Fruit fly (Drosophila melanogaster): ENCODE results near the gene CG34456.

The CG34456 gene

DNA sequence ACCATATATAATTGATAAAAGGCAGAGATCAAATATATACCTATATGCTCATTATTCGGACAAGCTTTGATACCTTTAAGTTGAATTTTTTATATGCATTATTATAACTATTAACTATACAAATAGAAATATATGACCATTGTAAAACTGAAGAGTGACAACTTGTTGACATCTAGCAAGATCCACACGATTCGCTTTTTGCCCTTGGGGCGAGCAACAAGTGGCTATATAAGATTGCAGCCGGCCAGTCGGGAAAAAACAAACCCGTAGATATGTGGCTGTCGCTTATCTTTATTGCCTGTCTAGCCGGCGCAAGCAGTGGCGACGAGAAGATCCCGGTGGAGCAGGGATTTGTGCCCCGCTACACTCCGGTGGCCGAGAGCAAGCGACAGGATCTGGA is at the start of gene CG34456:
CG34456 (plus strand) TSS at position 215 of the 400 bp plus-strand sequence.
- TF ChIP-seq Mnt (GFP tag; optimal IDR thresholded peaks at IDR 0.05) (no peak), CG33017 (tag; optimal IDR thresholded peaks at IDR 0.05) (peak; percentile 79), CG14711 (tag; optimal IDR thresholded peaks at IDR 0.05) (no peak), Crg-1 (GFP tag; optimal IDR thresholded peaks at IDR 0.05) (no peak), cic (GFP tag; optimal IDR thresholded peaks at IDR 0.05) (peak; percentile 88), CG5204 (GFP tag; optimal IDR thresholded peaks at IDR 0.05) (no peak), CG7045 (GFP tag; optimal IDR thresholded peaks at IDR 0.05) (peak; percentile 55), Clk (GFP tag; optimal IDR thresholded peaks at IDR 0.05) (no peak), cnc (optimal IDR thresholded peaks at IDR 0.05) (no peak), tj (GFP tag; optimal IDR thresholded peaks at IDR 0.05) (no peak), bab1 (GFP tag; optimal IDR thresholded peaks at IDR 0.05) (no peak), CG7101 (tag; optimal IDR thresholded peaks at IDR 0.05) (peak; percentile 42), CG11617 (GFP tag; optimal IDR thresholded peaks at IDR 0.05) (peak; percentile 30), CG12768 (GFP tag; optimal IDR thresholded peaks at IDR 0.05) (peak; percentile 60), kay (GFP tag; ENCODE audit: borderline replicate concordance) (peak; percentile 94), pad (GFP tag; optimal IDR thresholded peaks at IDR 0.05) (no peak), toe (GFP tag; optimal IDR thresholded peaks at IDR 0.05) (no peak), Hr96 (GFP tag; optimal IDR thresholded peaks at IDR 0.05) (no peak), CG1620 (GFP tag; optimal IDR thresholded peaks at IDR 0.05) (no peak), ovo (GFP tag; optimal IDR thresholded peaks at IDR 0.05) (no peak)

DNA sequence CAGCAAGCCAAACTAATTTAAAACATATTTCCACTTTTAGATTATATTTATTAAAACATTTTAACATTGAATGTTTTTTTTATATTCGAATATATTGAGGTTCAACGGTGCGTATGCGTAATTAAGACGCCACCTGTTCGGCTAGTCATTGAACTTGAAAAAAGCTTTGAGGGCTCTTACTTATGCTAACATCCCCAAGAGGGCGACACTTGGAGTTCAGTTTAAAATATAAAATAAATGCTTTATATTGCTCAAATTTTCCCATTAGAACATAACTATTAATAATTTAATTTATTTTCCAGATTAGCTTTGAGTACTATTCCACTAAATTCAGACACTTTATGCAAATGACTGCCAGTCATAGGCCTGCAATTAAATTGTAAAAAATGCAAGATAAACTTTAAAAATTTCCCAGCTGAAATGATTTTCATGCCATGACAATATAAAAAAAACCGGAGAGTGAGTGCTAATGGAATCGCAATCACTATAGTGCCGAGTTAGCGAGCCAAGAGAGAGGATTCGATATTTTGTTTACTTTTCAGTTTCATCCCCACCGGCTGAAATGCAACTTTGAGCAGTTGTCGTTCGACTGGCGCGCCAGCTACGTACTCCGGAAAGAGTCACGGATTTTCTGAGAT is 28.0 kb upstream of the CG34456 start, which contains the start of gene PGRP-LA:
PGRP-LA (plus strand) TSS at position 588 of the 638 bp plus-strand sequence.
- TF ChIP-seq toe (GFP tag; optimal IDR thresholded peaks at IDR 0.05) = peak; percentile 34
- peak; percentile 3 for TF ChIP-seq Mnt (GFP tag; optimal IDR thresholded peaks at IDR 0.05)
- no peak for TF ChIP-seq CG11617 (GFP tag; optimal IDR thresholded peaks at IDR 0.05)
- no peak for TF ChIP-seq ovo (GFP tag; optimal IDR thresholded peaks at IDR 0.05)
- TF ChIP-seq tj (GFP tag; optimal IDR thresholded peaks at IDR 0.05) = no peak
- no peak for TF ChIP-seq pad (GFP tag; optimal IDR thresholded peaks at IDR 0.05)
- TF ChIP-seq bab1 (GFP tag; optimal IDR thresholded peaks at IDR 0.05) = no peak
- TF ChIP-seq CG14711 (tag; optimal IDR thresholded peaks at IDR 0.05) = no peak
- no peak for TF ChIP-seq CG7045 (GFP tag; optimal IDR thresholded peaks at IDR 0.05)
- no peak for TF ChIP-seq cnc (optimal IDR thresholded peaks at IDR 0.05)
- no peak for TF ChIP-seq Clk (GFP tag; optimal IDR thresholded peaks at IDR 0.05)
- no peak for TF ChIP-seq CG33017 (tag; optimal IDR thresholded peaks at IDR 0.05)
- no peak for TF ChIP-seq Hr96 (GFP tag; optimal IDR thresholded peaks at IDR 0.05)
- peak; percentile 23 for TF ChIP-seq CG5204 (GFP tag; optimal IDR thresholded peaks at IDR 0.05)
- TF ChIP-seq CG7101 (tag; optimal IDR thresholded peaks at IDR 0.05) = peak; percentile 29
- TF ChIP-seq kay (GFP tag; ENCODE audit: borderline replicate concordance) = peak; percentile 83
- TF ChIP-seq cic (GFP tag; optimal IDR thresholded peaks at IDR 0.05) = peak; percentile 47
- TF ChIP-seq CG1620 (GFP tag; optimal IDR thresholded peaks at IDR 0.05) = peak; percentile 12

DNA sequence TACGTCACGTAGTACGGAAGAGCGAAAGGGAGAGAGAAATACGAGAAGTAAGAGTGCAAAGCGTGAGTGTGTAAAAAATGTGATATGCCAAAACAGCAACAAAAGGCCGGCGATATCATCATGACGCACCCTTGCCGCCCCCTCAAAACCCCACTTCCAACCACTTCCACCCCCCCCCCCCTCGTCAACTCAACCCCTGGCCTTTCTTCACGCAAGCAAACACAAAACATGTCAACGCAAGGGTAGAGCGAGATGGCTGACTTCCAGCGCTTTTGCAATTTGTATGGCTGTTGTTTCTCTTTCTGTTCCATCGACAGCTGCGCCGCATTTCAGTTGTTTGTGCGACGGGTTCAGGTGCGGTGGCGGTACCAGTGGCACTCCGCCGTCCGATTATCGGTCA is 26.2 kb upstream of the CG34456 start:
- TF ChIP-seq bab1 (GFP tag; optimal IDR thresholded peaks at IDR 0.05) (no peak), CG12768 (GFP tag; optimal IDR thresholded peaks at IDR 0.05) (peak; percentile 90), CG1620 (GFP tag; optimal IDR thresholded peaks at IDR 0.05) (no peak), kay (GFP tag; ENCODE audit: borderline replicate concordance) (peak; percentile 85), cnc (optimal IDR thresholded peaks at IDR 0.05) (peak in 1 of 2 experiments; percentile 52), Clk (GFP tag; optimal IDR thresholded peaks at IDR 0.05) (peak; percentile 6), ovo (GFP tag; optimal IDR thresholded peaks at IDR 0.05) (peak; percentile 41), CG7101 (tag; optimal IDR thresholded peaks at IDR 0.05) (peak; percentile 1), Crg-1 (GFP tag; optimal IDR thresholded peaks at IDR 0.05) (no peak), CG14711 (tag; optimal IDR thresholded peaks at IDR 0.05) (no peak), toe (GFP tag; optimal IDR thresholded peaks at IDR 0.05) (no peak), pad (GFP tag; optimal IDR thresholded peaks at IDR 0.05) (peak; percentile 59), tj (GFP tag; optimal IDR thresholded peaks at IDR 0.05) (peak; percentile 7), CG7045 (GFP tag; optimal IDR thresholded peaks at IDR 0.05) (peak; percentile 32), CG5204 (GFP tag; optimal IDR thresholded peaks at IDR 0.05) (no peak), CG11617 (GFP tag; optimal IDR thresholded peaks at IDR 0.05) (peak; percentile 5), cic (GFP tag; optimal IDR thresholded peaks at IDR 0.05) (peak; percentile 98), Hr96 (GFP tag; optimal IDR thresholded peaks at IDR 0.05) (no peak), CG33017 (tag; optimal IDR thresholded peaks at IDR 0.05) (peak; percentile 38), Mnt (GFP tag; optimal IDR thresholded peaks at IDR 0.05) (peak; percentile 11)

DNA sequence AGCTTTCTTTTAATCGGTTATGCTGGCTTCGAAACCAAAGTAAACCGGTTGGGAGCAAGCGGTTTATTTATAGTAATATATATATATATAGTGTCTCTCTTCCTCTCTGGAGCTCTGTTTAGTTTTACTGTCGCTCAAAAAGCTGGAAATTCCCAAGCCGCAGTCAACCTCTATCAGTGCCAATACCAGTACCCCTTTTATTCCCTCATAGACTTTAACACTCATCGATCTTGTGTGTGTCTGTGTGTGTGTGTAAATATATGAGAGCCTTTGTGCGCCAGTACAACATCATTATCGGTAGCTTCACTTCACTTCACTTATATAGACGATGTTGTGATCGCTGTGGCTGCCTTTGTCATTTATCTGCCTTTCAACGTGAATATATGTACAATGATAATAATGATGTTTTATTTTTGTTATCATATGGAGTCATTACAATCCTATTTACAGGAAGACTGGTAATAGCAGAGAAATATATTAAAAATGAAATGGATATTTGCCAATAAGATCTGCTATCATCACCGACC is 23.9 kb upstream of the CG34456 start:
- TF ChIP-seq cic (GFP tag; optimal IDR thresholded peaks at IDR 0.05) (peak; percentile 51), CG5204 (GFP tag; optimal IDR thresholded peaks at IDR 0.05) (no peak)

DNA sequence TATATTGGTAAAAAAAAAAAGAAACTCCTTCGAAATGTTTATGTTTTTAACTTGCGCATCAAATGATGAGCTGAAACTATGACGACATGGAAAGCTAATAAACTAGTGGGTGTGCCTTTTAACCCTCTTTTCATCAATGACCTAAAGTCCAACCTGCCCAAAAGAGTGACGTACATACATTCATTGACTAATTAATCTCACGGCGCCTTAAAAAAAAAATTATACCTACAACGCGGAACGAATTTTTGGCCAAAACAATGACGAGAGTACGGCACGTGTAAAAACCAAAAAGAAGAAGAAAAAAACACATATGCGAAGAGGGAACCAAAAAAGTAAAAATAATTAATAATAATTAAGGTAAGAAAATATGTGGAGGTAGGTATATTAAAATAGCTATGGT is 23.4 kb upstream of the CG34456 start, which contains the start of gene PGRP-LC:
PGRP-LC (plus strand) TSS at position 301 of the 400 bp plus-strand sequence.
- no peak for TF ChIP-seq cnc (optimal IDR thresholded peaks at IDR 0.05)
- no peak for TF ChIP-seq pad (GFP tag; optimal IDR thresholded peaks at IDR 0.05)
- no peak for TF ChIP-seq CG33017 (tag; optimal IDR thresholded peaks at IDR 0.05)
- TF ChIP-seq cic (GFP tag; optimal IDR thresholded peaks at IDR 0.05) = no peak
- TF ChIP-seq kay (GFP tag; ENCODE audit: borderline replicate concordance) = no peak
- no peak for TF ChIP-seq CG7101 (tag; optimal IDR thresholded peaks at IDR 0.05)
- no peak for TF ChIP-seq CG12768 (GFP tag; optimal IDR thresholded peaks at IDR 0.05)
- TF ChIP-seq CG1620 (GFP tag; optimal IDR thresholded peaks at IDR 0.05) = no peak
- TF ChIP-seq tj (GFP tag; optimal IDR thresholded peaks at IDR 0.05) = no peak
- TF ChIP-seq Hr96 (GFP tag; optimal IDR thresholded peaks at IDR 0.05) = no peak
- TF ChIP-seq Clk (GFP tag; optimal IDR thresholded peaks at IDR 0.05) = no peak
- TF ChIP-seq ovo (GFP tag; optimal IDR thresholded peaks at IDR 0.05) = no peak
- no peak for TF ChIP-seq toe (GFP tag; optimal IDR thresholded peaks at IDR 0.05)
- TF ChIP-seq Mnt (GFP tag; optimal IDR thresholded peaks at IDR 0.05) = no peak
- TF ChIP-seq CG11617 (GFP tag; optimal IDR thresholded peaks at IDR 0.05) = no peak
- TF ChIP-seq CG5204 (GFP tag; optimal IDR thresholded peaks at IDR 0.05) = no peak
- no peak for TF ChIP-seq CG14711 (tag; optimal IDR thresholded peaks at IDR 0.05)

Measured in whole organism, adult.